Worm (Caenorhabditis elegans) whole organism, early embryonic: Measurements from ENCODE around the gene ecps-2.

ENCODE experiments used
- F13C5.2 ChIP-seq: sonication (generic microtip); optimal IDR thresholded peaks from 2 replicates; lab custom pipeline; 2017; ENCODE audit warnings: mild to moderate bottlenecking, missing genetic modification characterization, inconsistent platforms, missing compliant biosample characterization
- ama-1 ChIP-seq: fragments of 150-350 bp; optimal IDR thresholded peaks from 2 replicates; lab custom pipeline; 2014
- ceh-13 ChIP-seq: fragments of 200-800 bp; sonication (Bioruptor generic); optimal IDR thresholded peaks from 2 replicates; lab custom pipeline; 2018; ENCODE audit warnings: mild to moderate bottlenecking, missing genetic modification characterization, missing compliant biosample characterization
- ceh-36 ChIP-seq: sonication (generic microtip); optimal IDR thresholded peaks from 2 replicates; lab custom pipeline; 2016; ENCODE audit warnings: missing genetic modification characterization, inconsistent platforms, missing compliant biosample characterization
- ets-7 ChIP-seq: sonication (generic microtip); optimal IDR thresholded peaks from 2 replicates; lab custom pipeline; 2016; ENCODE audit warnings: missing genotype, missing genetic modification characterization, missing compliant biosample characterization
- flt-1 ChIP-seq: fragments of 200-800 bp; sonication (Bioruptor generic); IDR thresholded peaks from 2 replicates; pipeline ENCODE4 v1.3.6; 2022; ENCODE audit warnings: missing genetic modification characterization, missing compliant biosample characterization
- hmg-4 ChIP-seq: fragments of 200-800 bp; sonication (Bioruptor generic); optimal IDR thresholded peaks from 2 replicates; lab custom pipeline; 2018; ENCODE audit warnings: mild to moderate bottlenecking, missing genetic modification characterization, missing compliant biosample characterization
- hnd-1 ChIP-seq: sonication (generic microtip); optimal IDR thresholded peaks from 2 replicates; lab custom pipeline; 2016; ENCODE audit warnings: missing genetic modification characterization, missing compliant biosample characterization
- pes-1 ChIP-seq: fragments of 200-800 bp; sonication (Bioruptor generic); IDR thresholded peaks from 2 replicates; pipeline ENCODE4 v1.3.6; 2022; ENCODE audit warnings: missing genetic modification reagents, missing genetic modification characterization, missing compliant biosample characterization
- scrt-1 ChIP-seq: fragments of 200-800 bp; sonication (Bioruptor generic); IDR thresholded peaks from 2 replicates; pipeline ENCODE4 v1.3.6; 2022; ENCODE audit warnings: missing genetic modification characterization, missing compliant biosample characterization
- sea-1 ChIP-seq: fragments of 200-800 bp; sonication (Bioruptor generic); conservative IDR thresholded peaks from 2 replicates; pipeline ENCODE4 v1.3.6; 2022; ENCODE audit warnings: missing genetic modification characterization, missing compliant biosample characterization
- tbx-11 ChIP-seq: fragments of 200-800 bp; sonication (Bioruptor generic); IDR thresholded peaks from 2 replicates; pipeline ENCODE4 v1.3.6; 2022; ENCODE audit warnings: missing genetic modification characterization, missing compliant biosample characterization
- tbx-37 ChIP-seq: fragments of 200-800 bp; sonication (Bioruptor generic); conservative IDR thresholded peaks from 2 replicates; pipeline ENCODE4 v1.3.6; 2022; ENCODE audit warnings: missing genetic modification reagents, missing genetic modification characterization, missing compliant biosample characterization

The ecps-2 gene

DNA sequence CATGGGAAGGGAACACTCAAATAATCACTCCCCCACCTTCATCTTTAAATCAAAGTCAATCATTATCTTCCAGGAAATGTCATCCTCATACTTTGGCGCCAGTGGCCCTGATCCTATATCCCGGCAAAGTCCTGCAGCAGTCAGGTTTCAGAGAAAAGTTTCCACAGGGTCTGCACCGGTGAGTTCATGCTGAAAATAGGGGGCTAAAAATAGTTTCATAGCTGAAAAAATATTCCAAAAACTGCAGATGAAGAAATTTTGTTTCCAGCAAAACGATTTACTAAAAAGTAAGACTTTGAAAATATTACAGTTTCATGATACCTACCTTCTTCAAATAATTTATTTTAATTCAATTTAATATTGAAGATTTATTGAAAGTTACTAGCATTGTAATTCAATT lies 45.2 kb downstream of the ecps-2 start, which contains the start of gene ptr-25:
TSS of gene ptr-25 (plus strand) at position 73 of the 400 bp plus-strand sequence.
- no peak for TF ChIP-seq ama-1
- no peak for TF ChIP-seq ceh-36 (tag; lab: Kevin White, UChicago)
- TF ChIP-seq scrt-1: no peak
- TF ChIP-seq ceh-13 (GFP tag; lab: Kevin White, UChicago): no peak
- TF ChIP-seq sea-1: no peak
- no peak for TF ChIP-seq pes-1 (GFP tag; lab: Robert Waterston, UW)
- TF ChIP-seq ets-7 (tag; lab: Kevin White, UChicago): no peak
- TF ChIP-seq tbx-37 (GFP tag; lab: Robert Waterston, UW): no peak
- TF ChIP-seq F13C5.2: no peak
- no peak for TF ChIP-seq hmg-4 (GFP tag; lab: Kevin White, UChicago)
- no peak for TF ChIP-seq flt-1 (GFP tag; lab: Robert Waterston, UW)
- TF ChIP-seq tbx-11 (GFP tag; lab: Robert Waterston, UW): no peak
- no peak for TF ChIP-seq hnd-1 (tag; lab: Kevin White, UChicago)
